Fruit fly (Drosophila melanogaster) whole organism, embryonic: ENCODE measurements around the gene OtopLc.

Source experiments
- ATbp ChIP-seq: fragments of 200-800 bp; sonication (Bioruptor generic); optimal IDR thresholded peaks from 2 replicates; lab custom pipeline; 2017; ENCODE audit warnings: missing biosample characterization, mild to moderate bottlenecking, missing genetic modification characterization, missing genetic modification reagents
- BtbVII ChIP-seq: fragments of 200-800 bp; sonication (Bioruptor generic); optimal IDR thresholded peaks from 3 replicates; lab custom pipeline; 2017; ENCODE audit warnings: missing biosample characterization, mild to moderate bottlenecking, missing genetic modification characterization
- CG10209 ChIP-seq: fragments of 200-800 bp; sonication (Bioruptor generic); optimal IDR thresholded peaks from 3 replicates; lab custom pipeline; 2017; ENCODE audit warnings: missing biosample characterization, mild to moderate bottlenecking, missing genetic modification characterization, missing genetic modification reagents
- CG10654 ChIP-seq: fragments of 200-800 bp; sonication (Bioruptor generic); optimal IDR thresholded peaks from 2 replicates; lab custom pipeline; 2016; ENCODE audit warnings: missing biosample characterization, missing genetic modification characterization
- CG1233 ChIP-seq: fragments of 200-800 bp; sonication (Bioruptor generic); optimal IDR thresholded peaks from 4 replicates; lab custom pipeline; 2018; ENCODE audit warnings: missing biosample characterization, mild to moderate bottlenecking, missing genetic modification characterization
- CG12659 ChIP-seq: fragments of 200-800 bp; sonication (Bioruptor generic); optimal IDR thresholded peaks from 3 replicates; lab custom pipeline; 2017; ENCODE audit warnings: mild to moderate bottlenecking, missing biosample characterization, missing genetic modification reagents, missing genetic modification characterization
- CG12942 ChIP-seq: fragments of 200-800 bp; sonication (Bioruptor generic); optimal IDR thresholded peaks from 3 replicates; lab custom pipeline; 2016; ENCODE audit warnings: missing biosample characterization, missing genetic modification characterization
- CG13296 ChIP-seq: fragments of 200-800 bp; sonication (Bioruptor generic); optimal IDR thresholded peaks from 3 replicates; lab custom pipeline; 2018; ENCODE audit warnings: missing biosample characterization, mild to moderate bottlenecking, missing genetic modification characterization
- CG13775 ChIP-seq: fragments of 200-800 bp; sonication (Bioruptor generic); optimal IDR thresholded peaks from 3 replicates; lab custom pipeline; 2017; ENCODE audit warnings: missing biosample characterization, mild to moderate bottlenecking, missing genetic modification characterization
- CG14710 ChIP-seq: fragments of 200-800 bp; sonication (Bioruptor generic); optimal IDR thresholded peaks from 3 replicates; lab custom pipeline; 2019; ENCODE audit warnings: missing biosample characterization, mild to moderate bottlenecking, missing genetic modification characterization, moderate library complexity
- CG16863 ChIP-seq: fragments of 200-800 bp; sonication (Bioruptor generic); optimal IDR thresholded peaks from 3 replicates; lab custom pipeline; 2016; ENCODE audit warnings: missing biosample characterization, missing genetic modification characterization
- CG17361 ChIP-seq: fragments of 200-800 bp; sonication (Bioruptor generic); IDR thresholded peaks from 3 replicates; pipeline ENCODE4 v1.3.6; 2022; ENCODE audit warnings: missing biosample characterization, missing genetic modification characterization
- CG34376 ChIP-seq: fragments of 200-800 bp; sonication (Bioruptor generic); optimal IDR thresholded peaks from 2 replicates; lab custom pipeline; 2018; ENCODE audit warnings: missing biosample characterization, mild to moderate bottlenecking, missing genetic modification characterization
- CG4424 ChIP-seq: fragments of 200-800 bp; sonication (Bioruptor generic); optimal IDR thresholded peaks from 3 replicates; lab custom pipeline; 2016; ENCODE audit warnings: missing biosample characterization, missing genetic modification characterization
- CG6689 ChIP-seq: fragments of 200-800 bp; sonication (Bioruptor generic); IDR thresholded peaks from 2 replicates; pipeline ENCODE4 v1.3.6; 2022; ENCODE audit warnings: missing biosample characterization, missing genetic modification characterization
- CG7987 ChIP-seq: fragments of 200-800 bp; sonication (Bioruptor generic); optimal IDR thresholded peaks from 2 replicates; lab custom pipeline; 2018; ENCODE audit warnings: missing biosample characterization, mild to moderate bottlenecking, missing genetic modification characterization, moderate library complexity
- CG9437 ChIP-seq: fragments of 200-800 bp; sonication (Bioruptor generic); optimal IDR thresholded peaks from 2 replicates; lab custom pipeline; 2018; ENCODE audit warnings: missing biosample characterization, mild to moderate bottlenecking, missing genetic modification characterization
- Chrac-16 ChIP-seq: fragments of 200-800 bp; sonication (Bioruptor generic); optimal IDR thresholded peaks from 3 replicates; lab custom pipeline; 2016; ENCODE audit warnings: missing biosample characterization, missing genetic modification characterization
- CrebB ChIP-seq: fragments of 200-800 bp; sonication (Bioruptor generic); optimal IDR thresholded peaks from 3 replicates; lab custom pipeline; 2018; ENCODE audit warnings: missing biosample characterization, mild to moderate bottlenecking, missing genetic modification characterization
- Fer3 ChIP-seq: fragments of 200-800 bp; sonication (Bioruptor generic); optimal IDR thresholded peaks from 2 replicates; lab custom pipeline; 2018; ENCODE audit warnings: missing biosample characterization, mild to moderate bottlenecking, missing genetic modification characterization, moderate library complexity
- Hmr ChIP-seq: fragments of 200-800 bp; sonication (Bioruptor generic); optimal IDR thresholded peaks from 3 replicates; lab custom pipeline; 2017; ENCODE audit warnings: mild to moderate bottlenecking, missing biosample characterization, missing genetic modification reagents, missing genetic modification characterization
- Hr3 ChIP-seq: fragments of 200-800 bp; sonication (Bioruptor generic); optimal IDR thresholded peaks from 3 replicates; lab custom pipeline; 2016; ENCODE audit warnings: missing biosample characterization, missing genetic modification characterization
- Hr39 ChIP-seq: fragments of >200 bp; optimal IDR thresholded peaks from 2 replicates; lab custom pipeline; 2017
- MTF-1 ChIP-seq: fragments of 200-800 bp; sonication (Bioruptor generic); optimal IDR thresholded peaks from 2 replicates; lab custom pipeline; 2018; ENCODE audit warnings: missing biosample characterization, mild to moderate bottlenecking, missing genetic modification characterization, borderline replicate concordance
- Med ChIP-seq: fragments of 200-800 bp; sonication (Bioruptor generic); peaks from one replicate; lab custom pipeline; 2016; ENCODE audit warnings: missing biosample characterization, missing genetic modification characterization, mild to moderate bottlenecking, inconsistent platforms, moderate library complexity
- Mrtf ChIP-seq: fragments of 200-800 bp; sonication (Bioruptor generic); IDR thresholded peaks from 3 replicates; pipeline ENCODE4 v1.3.6; 2022; ENCODE audit warnings: missing biosample characterization, missing genetic modification characterization
- Oli ChIP-seq: fragments of 200-800 bp; sonication (Bioruptor generic); optimal IDR thresholded peaks from 2 replicates; lab custom pipeline; 2018; ENCODE audit warnings: missing biosample characterization, mild to moderate bottlenecking, missing genetic modification characterization, moderate library complexity
- Rx ChIP-seq: fragments of 200-800 bp; sonication (Bioruptor generic); IDR thresholded peaks from 2 replicates; pipeline ENCODE4 v1.3.6; 2022; ENCODE audit warnings: missing biosample characterization, missing genetic modification characterization
- Xrp1 ChIP-seq: fragments of 200-800 bp; sonication (Bioruptor generic); IDR thresholded peaks from 2 replicates; pipeline ENCODE4 v1.3.6; 2022; ENCODE audit warnings: missing biosample characterization, missing genetic modification characterization
- abd-A ChIP-seq: fragments of 200-800 bp; sonication (Bioruptor generic); optimal IDR thresholded peaks from 3 replicates; lab custom pipeline; 2019; ENCODE audit warnings: missing biosample characterization, mild to moderate bottlenecking, missing genetic modification characterization, moderate library complexity
- aop ChIP-seq: fragments of 200-800 bp; sonication (Bioruptor generic); IDR thresholded peaks from 2 replicates; pipeline ENCODE4 v1.3.6; 2022; ENCODE audit warnings: missing biosample characterization, missing genetic modification characterization
- ap ChIP-seq: fragments of 200-800 bp; sonication (Bioruptor generic); IDR thresholded peaks from 2 replicates; pipeline ENCODE4 v1.3.6; 2022; ENCODE audit warnings: missing biosample characterization, missing genetic modification characterization
- ash1 ChIP-seq: fragments of 200-800 bp; sonication (Bioruptor generic); optimal IDR thresholded peaks from 2 replicates; lab custom pipeline; 2018; ENCODE audit warnings: missing biosample characterization, mild to moderate bottlenecking, missing genetic modification characterization
- chm ChIP-seq: fragments of 200-800 bp; sonication (Bioruptor generic); IDR thresholded peaks from 2 replicates; pipeline ENCODE4 v1.3.6; 2022; ENCODE audit warnings: missing biosample characterization, missing genetic modification characterization
- crc ChIP-seq: fragments of 200-800 bp; sonication (Bioruptor generic); optimal IDR thresholded peaks from 2 replicates; lab custom pipeline; 2016; ENCODE audit warnings: missing biosample characterization, missing genetic modification characterization
- ems ChIP-seq: fragments of 200-800 bp; sonication (Bioruptor generic); optimal IDR thresholded peaks from 3 replicates; lab custom pipeline; 2016; ENCODE audit warnings: missing biosample characterization, missing genetic modification characterization
- fd96Cb ChIP-seq: fragments of 200-800 bp; sonication (Bioruptor generic); optimal IDR thresholded peaks from 2 replicates; lab custom pipeline; 2018; ENCODE audit warnings: missing biosample characterization, mild to moderate bottlenecking, missing genetic modification characterization, moderate library complexity
- gro ChIP-seq: fragments of 200-800 bp; sonication (Bioruptor generic); optimal IDR thresholded peaks from 2 replicates; lab custom pipeline; 2016; ENCODE audit warnings: missing biosample characterization, missing genetic modification characterization
- hkb ChIP-seq, 2 experiments: fragments of 200-800 bp in 1 of 2; fragments of >200 bp in 1 of 2; sonication (Bioruptor generic) in 1 of 2; IDR thresholded peaks in 1 of 2; optimal IDR thresholded peaks in 1 of 2; 2 replicates each; pipeline versions ENCODE4 v1.3.6 to Lab custom; 2017 to 2022; ENCODE audit warnings: missing biosample characterization in 1 of 2, missing genetic modification characterization in 1 of 2
- ken ChIP-seq: fragments of 200-800 bp; sonication (Bioruptor generic); IDR thresholded peaks from 3 replicates; pipeline ENCODE4 v1.3.6; 2022; ENCODE audit warnings: missing biosample characterization, missing genetic modification characterization
- lbe ChIP-seq: fragments of 200-800 bp; sonication (Bioruptor generic); optimal IDR thresholded peaks from 2 replicates; lab custom pipeline; 2016; ENCODE audit warnings: missing biosample characterization, mild to moderate bottlenecking, missing genetic modification characterization
- pfk ChIP-seq: fragments of 200-800 bp; sonication (Bioruptor generic); optimal IDR thresholded peaks from 2 replicates; lab custom pipeline; 2018; ENCODE audit warnings: missing biosample characterization, mild to moderate bottlenecking, missing genetic modification characterization, moderate library complexity
- pzg ChIP-seq: fragments of 200-800 bp; sonication (Bioruptor generic); optimal IDR thresholded peaks from 3 replicates; lab custom pipeline; 2018; ENCODE audit warnings: missing biosample characterization, mild to moderate bottlenecking, missing genetic modification characterization, moderate library complexity
- row ChIP-seq: fragments of 200-800 bp; sonication (Bioruptor generic); IDR thresholded peaks from 3 replicates; pipeline ENCODE4 v1.3.6; 2022; ENCODE audit warnings: missing biosample characterization, missing genetic modification characterization
- sima ChIP-seq: fragments of 200-800 bp; sonication (Bioruptor generic); optimal IDR thresholded peaks from 2 replicates; lab custom pipeline; 2016; ENCODE audit warnings: missing biosample characterization, missing genetic modification characterization
- tin ChIP-seq: fragments of 200-800 bp; sonication (Bioruptor generic); optimal IDR thresholded peaks from 3 replicates; lab custom pipeline; 2016; ENCODE audit warnings: missing biosample characterization, missing genetic modification characterization
- tio ChIP-seq: fragments of 200-800 bp; sonication (Bioruptor generic); optimal IDR thresholded peaks from 2 replicates; lab custom pipeline; 2017; ENCODE audit warnings: missing biosample characterization, missing genetic modification characterization, inconsistent platforms
- vvl ChIP-seq: fragments of 200-800 bp; sonication (Bioruptor generic); IDR thresholded peaks from 2 replicates; pipeline ENCODE4 v1.3.6; 2022; ENCODE audit warnings: missing biosample characterization, missing genetic modification characterization

The OtopLc gene

DNA sequence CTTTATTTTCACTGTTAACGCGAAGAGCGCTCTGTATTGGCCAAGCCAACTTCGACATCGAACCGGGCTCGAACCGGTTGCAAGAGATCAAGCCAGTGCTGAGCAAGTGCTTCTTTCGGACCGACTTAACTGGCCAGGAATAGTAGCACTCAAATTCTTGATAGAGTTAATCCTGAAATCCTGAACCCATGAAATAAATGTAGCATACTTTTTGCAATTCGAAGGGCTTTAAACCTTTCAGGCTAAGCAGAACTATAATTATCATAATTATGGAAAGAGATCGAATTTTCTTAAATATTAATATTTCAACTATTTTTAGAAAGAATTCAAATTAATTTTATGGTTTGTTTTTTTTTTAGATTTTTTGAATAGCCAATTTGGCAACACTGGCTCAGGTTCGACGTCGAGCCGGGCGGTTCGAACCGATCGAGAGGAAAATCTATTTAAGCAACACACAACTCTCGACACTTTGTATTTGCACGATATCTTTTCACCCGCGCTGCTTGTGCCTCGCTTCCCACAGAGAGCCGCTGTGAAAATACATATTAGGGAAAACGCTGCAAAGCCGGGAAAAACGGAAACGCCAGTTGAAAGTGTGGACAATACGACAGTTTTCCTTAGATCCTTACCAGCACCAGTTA lies 35.5 kb upstream of the OtopLc start, which contains the start of gene AdamTS-B (continued):
- no peak for TF ChIP-seq CG7987 (GFP tag; lab: Kevin White, UChicago)
- peak; percentile 7 for TF ChIP-seq lbe (GFP tag; lab: Kevin White, UChicago)
- peak; percentile 41 for TF ChIP-seq CG12659 (GFP tag; lab: Kevin White, UChicago)
- peak; percentile 24 for TF ChIP-seq Chrac-16
- TF ChIP-seq Oli, result peak; percentile 52
- 0 out of 2 replicates have a peak, but pooled peaks have one; percentile 13 for TF ChIP-seq ap
- TF ChIP-seq CG16863 (GFP tag; lab: Kevin White, UChicago), result no peak
- TF ChIP-seq Hmr (GFP tag; lab: Kevin White, UChicago), result peak; percentile 28
- peak; percentile 49 for TF ChIP-seq CG1233 (GFP tag; lab: Kevin White, UChicago)
- peak; percentile 38 for TF ChIP-seq Hr3 (GFP tag; lab: Kevin White, UChicago)
- TF ChIP-seq sima, result no peak
- peak; percentile 18 for TF ChIP-seq Med
- TF ChIP-seq CG10209 (GFP tag; lab: Kevin White, UChicago), result peak; percentile 16
- TF ChIP-seq chm (GFP tag; lab: Robert Waterston, UW), result no peak
- peak; percentile 7 for TF ChIP-seq CG13775 (GFP tag; lab: Kevin White, UChicago)
- TF ChIP-seq row (GFP tag; lab: Robert Waterston, UW), result peak; percentile 81
- no peak for TF ChIP-seq pfk (GFP tag; lab: Kevin White, UChicago)
- peak; percentile 22 for TF ChIP-seq fd96Cb (tag; lab: Kevin White, UChicago)
- TF ChIP-seq gro (GFP tag; lab: Kevin White, UChicago), result no peak
- peak; percentile 48 for TF ChIP-seq CG4424 (GFP tag; lab: Kevin White, UChicago)
- no peak for TF ChIP-seq Rx (GFP tag; lab: Robert Waterston, UW)
- no peak for TF ChIP-seq MTF-1 (GFP tag; lab: Kevin White, UChicago)
- no peak for TF ChIP-seq CG10654 (GFP tag; lab: Kevin White, UChicago)
- no peak for TF ChIP-seq ash1
- no peak for TF ChIP-seq pzg (GFP tag; lab: Kevin White, UChicago)
- TF ChIP-seq ken, result no peak
- TF ChIP-seq CG34376 (GFP tag; lab: Kevin White, UChicago), result no peak
- TF ChIP-seq Fer3, result peak; percentile 18
- no peak for TF ChIP-seq hkb (optimal IDR thresholded peaks at IDR 0.05; lab: Kevin White, UChicago)
- no peak for TF ChIP-seq hkb (GFP tag; IDR thresholded peaks at IDR 0.05; lab: Robert Waterston, UW)
- TF ChIP-seq CG6689 (GFP tag; lab: Robert Waterston, UW), result peak; percentile 54
- peak; percentile 36; the same call in 1 of the 3 replicates for TF ChIP-seq Mrtf (GFP tag; lab: Robert Waterston, UW)
- peak; percentile 55 for TF ChIP-seq CG13296 (GFP tag; lab: Kevin White, UChicago)
- no peak for TF ChIP-seq CrebB (tag; lab: Kevin White, UChicago)
- no peak for TF ChIP-seq Hr39 (lab: Kevin White, UChicago)
- TF ChIP-seq ems (GFP tag; lab: Kevin White, UChicago), result no peak
- TF ChIP-seq vvl (GFP tag; lab: Robert Waterston, UW), result peak; percentile 61; the same call in 1 of the 2 replicates
- peak; percentile 30 for TF ChIP-seq CG14710 (tag; lab: Kevin White, UChicago)
- TF ChIP-seq tin, result peak; percentile 16
- TF ChIP-seq ATbp (GFP tag; lab: Kevin White, UChicago), result peak; percentile 10
- TF ChIP-seq tio (GFP tag; lab: Kevin White, UChicago), result peak; percentile 16
- TF ChIP-seq CG12942 (GFP tag; lab: Kevin White, UChicago), result peak; percentile 1
- TF ChIP-seq crc (GFP tag; lab: Kevin White, UChicago), result no peak
- peak; percentile 76 for TF ChIP-seq Xrp1
- no peak for TF ChIP-seq abd-A (tag; lab: Kevin White, UChicago)
- peak; percentile 72 for TF ChIP-seq CG17361 (GFP tag; lab: Robert Waterston, UW)
- no peak for TF ChIP-seq aop (GFP tag; lab: Robert Waterston, UW)
- no peak for TF ChIP-seq CG9437 (GFP tag; lab: Kevin White, UChicago)
- TF ChIP-seq BtbVII, result peak; percentile 28
